Worm (Caenorhabditis elegans): ENCODE data around the gene hphd-1.

- TF ChIP-seq unc-30 (tag; optimal IDR thresholded peaks at IDR 0.05) (no peak), unc-130 (tag; optimal IDR thresholded peaks at IDR 0.05) (no peak), pqm-1 (tag; optimal IDR thresholded peaks at IDR 0.05) (no peak), sptf-1 (tag; optimal IDR thresholded peaks at IDR 0.05) (no peak), vab-15 (tag; optimal IDR thresholded peaks at IDR 0.05) (no peak), aly-2 (tag; optimal IDR thresholded peaks at IDR 0.05) (no peak), dsc-1 (tag; optimal IDR thresholded peaks at IDR 0.05) (no peak)
These were observed 31.0 kb downstream of the hphd-1 start, which contains the start of gene ptr-18 for ce11 chrII:12965538-12965588.
